Fruit fly (Drosophila melanogaster) whole organism, embryonic: Measurements from ENCODE around the gene Dpy-30L1.

Experiments
- Aef1 ChIP-seq: fragments of 200-800 bp; sonication (Bioruptor generic); IDR thresholded peaks from 3 replicates; pipeline ENCODE4 v1.3.6; 2022; ENCODE audit warnings: missing biosample characterization, missing genetic modification characterization
- Asciz ChIP-seq: fragments of 200-800 bp; sonication (Bioruptor generic); optimal IDR thresholded peaks from 2 replicates; lab custom pipeline; 2017; ENCODE audit warnings: missing biosample characterization, mild to moderate bottlenecking, missing genetic modification characterization, missing genetic modification reagents
- Awh ChIP-seq: fragments of 200-800 bp; sonication (Bioruptor generic); IDR thresholded peaks from 2 replicates; pipeline ENCODE4, ENCODE4 v1.3.6; 2022; ENCODE audit warnings: missing biosample characterization, missing genetic modification characterization
- Bteb2 ChIP-seq: fragments of 200-800 bp; sonication (Bioruptor generic); optimal IDR thresholded peaks from 2 replicates; lab custom pipeline; 2016; ENCODE audit warnings: missing biosample characterization, missing genetic modification characterization
- CG10267 ChIP-seq: fragments of 200-800 bp; sonication (Bioruptor generic); optimal IDR thresholded peaks from 2 replicates; lab custom pipeline; 2018; ENCODE audit warnings: missing biosample characterization, mild to moderate bottlenecking, missing genetic modification characterization, moderate library complexity
- CG10366 ChIP-seq: fragments of 200-800 bp; sonication (Bioruptor generic); IDR thresholded peaks from 2 replicates; pipeline ENCODE4 v1.3.6; 2022; ENCODE audit warnings: missing biosample characterization, missing genetic modification characterization
- CG11085 ChIP-seq: fragments of 200-800 bp; sonication (Bioruptor generic); IDR thresholded peaks from 2 replicates; pipeline ENCODE4 v1.3.6; 2022; ENCODE audit warnings: missing biosample characterization, missing genetic modification characterization
- CG12659 ChIP-seq: fragments of 200-800 bp; sonication (Bioruptor generic); optimal IDR thresholded peaks from 3 replicates; lab custom pipeline; 2017; ENCODE audit warnings: mild to moderate bottlenecking, missing biosample characterization, missing genetic modification reagents, missing genetic modification characterization
- CG13287 ChIP-seq: fragments of 200-800 bp; sonication (Bioruptor generic); IDR thresholded peaks from 2 replicates; pipeline ENCODE4 v1.3.6; 2022; ENCODE audit warnings: missing biosample characterization, missing genetic modification characterization; ENCODE audit not compliant: partially characterized antibody
- CG16815 ChIP-seq: fragments of 200-800 bp; sonication (Bioruptor generic); optimal IDR thresholded peaks from 3 replicates; lab custom pipeline; 2017; ENCODE audit warnings: missing biosample characterization, mild to moderate bottlenecking, missing genetic modification characterization
- CG18764 ChIP-seq: fragments of 200-800 bp; sonication (Bioruptor generic); optimal IDR thresholded peaks from 3 replicates; lab custom pipeline; 2016; ENCODE audit warnings: missing biosample characterization, missing genetic modification characterization
- CG2120 ChIP-seq: fragments of 200-800 bp; sonication (Bioruptor generic); optimal IDR thresholded peaks from 3 replicates; lab custom pipeline; 2016; ENCODE audit warnings: missing biosample characterization, missing genetic modification characterization
- CG2202 ChIP-seq: fragments of 200-800 bp; sonication (Bioruptor generic); optimal IDR thresholded peaks from 2 replicates; lab custom pipeline; 2018; ENCODE audit warnings: missing biosample characterization, mild to moderate bottlenecking, missing genetic modification characterization
- CG33213 ChIP-seq: fragments of 200-800 bp; sonication (Bioruptor generic); optimal IDR thresholded peaks from 3 replicates; lab custom pipeline; 2016; ENCODE audit warnings: missing biosample characterization, missing genetic modification characterization
- CG33557 ChIP-seq: fragments of 200-800 bp; sonication (Bioruptor generic); optimal IDR thresholded peaks from 2 replicates; lab custom pipeline; 2019; ENCODE audit warnings: missing biosample characterization, mild to moderate bottlenecking, missing genetic modification characterization, moderate library complexity
- CG3726 ChIP-seq: fragments of 200-800 bp; sonication (Bioruptor generic); IDR thresholded peaks from 3 replicates; pipeline ENCODE4, ENCODE4 v1.3.6; 2022; ENCODE audit warnings: missing biosample characterization, missing genetic modification characterization
- CG4282 ChIP-seq: fragments of 200-800 bp; sonication (Bioruptor generic); optimal IDR thresholded peaks from 2 replicates; lab custom pipeline; 2016; ENCODE audit warnings: missing biosample characterization, missing genetic modification characterization
- CG4854 ChIP-seq: fragments of 200-800 bp; sonication (Bioruptor generic); optimal IDR thresholded peaks from 2 replicates; lab custom pipeline; 2016; ENCODE audit warnings: missing biosample characterization, missing genetic modification characterization, inconsistent platforms
- CG5245 ChIP-seq: fragments of 200-800 bp; sonication (Bioruptor generic); optimal IDR thresholded peaks from 3 replicates; lab custom pipeline; 2016; ENCODE audit warnings: missing biosample characterization, missing genetic modification characterization
- CG8290 ChIP-seq, 3 experiments: fragments of 200-800 bp; sonication (Bioruptor generic); optimal IDR thresholded peaks; 2 replicates each; lab custom pipeline; 2016 to 2019; ENCODE audit warnings: missing biosample characterization in 3 of 3, missing genetic modification characterization in 3 of 3, mild to moderate bottlenecking in 2 of 3, moderate library complexity in 1 of 3
- CG9817 ChIP-seq: fragments of 200-800 bp; sonication (Bioruptor generic); optimal IDR thresholded peaks from 2 replicates; lab custom pipeline; 2018; ENCODE audit warnings: missing biosample characterization, mild to moderate bottlenecking, missing genetic modification characterization, moderate library complexity
- Dfd ChIP-seq, 2 experiments: fragments of >200 bp; optimal IDR thresholded peaks; 2 replicates each; lab custom pipeline; 2017; ENCODE audit warnings: missing biosample characterization in 2 of 2, missing genetic modification characterization in 2 of 2
- E2f1 ChIP-seq: fragments of 200-800 bp; sonication (Bioruptor generic); IDR thresholded peaks from 2 replicates; pipeline ENCODE4 v1.3.6; 2022; ENCODE audit warnings: missing biosample characterization, missing genetic modification characterization
- HLH4C ChIP-seq: fragments of 200-800 bp; sonication (Bioruptor generic); IDR thresholded peaks from 3 replicates; pipeline ENCODE4 v1.3.6; 2022; ENCODE audit warnings: missing biosample characterization, missing genetic modification characterization; ENCODE audit not compliant: partially characterized antibody
- Hmr ChIP-seq: fragments of 200-800 bp; sonication (Bioruptor generic); optimal IDR thresholded peaks from 3 replicates; lab custom pipeline; 2017; ENCODE audit warnings: mild to moderate bottlenecking, missing biosample characterization, missing genetic modification reagents, missing genetic modification characterization
- Mad ChIP-seq: fragments of 200-800 bp; sonication (Bioruptor generic); optimal IDR thresholded peaks from 2 replicates; lab custom pipeline; 2016; ENCODE audit warnings: missing biosample characterization, missing genetic modification characterization
- Mes4 ChIP-seq: fragments of 200-800 bp; sonication (Bioruptor generic); optimal IDR thresholded peaks from 2 replicates; lab custom pipeline; 2016; ENCODE audit warnings: missing biosample characterization, missing genetic modification characterization
- Oaz ChIP-seq: fragments of 200-800 bp; sonication (Bioruptor generic); IDR thresholded peaks from 2 replicates; pipeline ENCODE4 v1.3.6; 2022; ENCODE audit warnings: missing biosample characterization, missing genetic modification characterization
- Usf ChIP-seq: fragments of 200-800 bp; sonication (Bioruptor generic); optimal IDR thresholded peaks from 2 replicates; lab custom pipeline; 2017; ENCODE audit warnings: missing genotype, missing biosample characterization, missing genetic modification characterization
- ac ChIP-seq: fragments of 200-800 bp; sonication (Bioruptor generic); optimal IDR thresholded peaks from 3 replicates; lab custom pipeline; 2017; ENCODE audit warnings: missing biosample characterization, mild to moderate bottlenecking, missing genetic modification characterization
- cato ChIP-seq: fragments of 200-800 bp; sonication (Bioruptor generic); optimal IDR thresholded peaks from 2 replicates; lab custom pipeline; 2016; ENCODE audit warnings: missing biosample characterization, missing genetic modification characterization, borderline replicate concordance
- chinmo ChIP-seq: fragments of 200-800 bp; sonication (Bioruptor generic); IDR thresholded peaks from 4 replicates; pipeline ENCODE4 v1.3.6; 2022; ENCODE audit warnings: missing biosample characterization, missing genetic modification characterization; ENCODE audit not compliant: partially characterized antibody
- chm ChIP-seq: fragments of 200-800 bp; sonication (Bioruptor generic); IDR thresholded peaks from 2 replicates; pipeline ENCODE4 v1.3.6; 2022; ENCODE audit warnings: missing biosample characterization, missing genetic modification characterization
- danr ChIP-seq: fragments of 200-800 bp; sonication (Bioruptor generic); IDR thresholded peaks from 2 replicates; pipeline ENCODE4 v1.3.6; 2022; ENCODE audit warnings: missing biosample characterization, missing genetic modification characterization
- dimm ChIP-seq: fragments of 200-800 bp; sonication (Bioruptor generic); IDR thresholded peaks from 2 replicates; pipeline ENCODE4 v1.3.6; 2022; ENCODE audit warnings: missing biosample characterization, missing genetic modification characterization
- dm ChIP-seq: fragments of 200-800 bp; sonication (Bioruptor generic); optimal IDR thresholded peaks from 3 replicates; lab custom pipeline; 2016; ENCODE audit warnings: missing biosample characterization, missing genetic modification characterization
- dmrt99B ChIP-seq: fragments of 200-800 bp; sonication (Bioruptor generic); optimal IDR thresholded peaks from 2 replicates; lab custom pipeline; 2018; ENCODE audit warnings: missing biosample characterization, mild to moderate bottlenecking, missing genetic modification characterization, moderate library complexity
- ems ChIP-seq: fragments of 200-800 bp; sonication (Bioruptor generic); optimal IDR thresholded peaks from 3 replicates; lab custom pipeline; 2016; ENCODE audit warnings: missing biosample characterization, missing genetic modification characterization
- fd3F ChIP-seq: fragments of 200-800 bp; sonication (Bioruptor generic); optimal IDR thresholded peaks from 2 replicates; lab custom pipeline; 2018; ENCODE audit warnings: missing biosample characterization, mild to moderate bottlenecking, missing genetic modification characterization, moderate library complexity
- fd64A ChIP-seq: fragments of 200-800 bp; sonication (Bioruptor generic); optimal IDR thresholded peaks from 3 replicates; lab custom pipeline; 2018; ENCODE audit warnings: missing biosample characterization, mild to moderate bottlenecking, missing genetic modification characterization
- fru ChIP-seq: fragments of >200 bp; optimal IDR thresholded peaks from 2 replicates; lab custom pipeline; 2017
- ftz-f1 ChIP-seq: fragments of 200-800 bp; sonication (Bioruptor generic); optimal IDR thresholded peaks from 2 replicates; lab custom pipeline; 2016; ENCODE audit warnings: missing biosample characterization, missing genetic modification characterization
- jigr1 ChIP-seq: fragments of 200-800 bp; sonication (Bioruptor generic); IDR thresholded peaks from 3 replicates; pipeline ENCODE4 v1.3.6; 2022; ENCODE audit warnings: missing biosample characterization, missing genetic modification characterization
- knrl ChIP-seq: fragments of 200-800 bp; sonication (Bioruptor generic); IDR thresholded peaks from 3 replicates; pipeline ENCODE4 v1.3.6; 2022; ENCODE audit warnings: missing biosample characterization, missing genetic modification characterization; ENCODE audit not compliant: partially characterized antibody
- pho ChIP-seq: fragments of 200-800 bp; sonication (Bioruptor generic); optimal IDR thresholded peaks from 2 replicates; lab custom pipeline; 2016; ENCODE audit warnings: missing biosample characterization, missing genetic modification characterization
- pnt ChIP-seq: fragments of 200-800 bp; sonication (Bioruptor generic); optimal IDR thresholded peaks from 3 replicates; lab custom pipeline; 2016; ENCODE audit warnings: missing biosample characterization, missing genetic modification characterization
- psq ChIP-seq: fragments of 200-800 bp; sonication (Bioruptor generic); optimal IDR thresholded peaks from 2 replicates; lab custom pipeline; 2017; ENCODE audit warnings: missing biosample characterization, missing genetic modification characterization
- slp2 ChIP-seq: fragments of 200-800 bp; sonication (Bioruptor generic); optimal IDR thresholded peaks from 2 replicates; lab custom pipeline; 2016; ENCODE audit warnings: missing biosample characterization, missing genetic modification characterization
- wdn ChIP-seq: fragments of 200-800 bp; sonication (Bioruptor generic); IDR thresholded peaks from 2 replicates; pipeline ENCODE4 v1.3.6; 2022; ENCODE audit warnings: missing biosample characterization, missing genetic modification characterization

Gene Dpy-30L1

dm6 chr2L:10736993-10737756 is 4.7 kb downstream of the Dpy-30L1 start, which contains the start of the genes Vha16-5 and CG12299 (continued):
- peak; percentile 57 for TF ChIP-seq CG10267 (tag; lab: Kevin White, UChicago)
- peak; percentile 69 for TF ChIP-seq CG11085
- peak; percentile 51 for TF ChIP-seq CG2202 (tag; lab: Kevin White, UChicago)
- peak; percentile 76 for TF ChIP-seq CG16815 (GFP tag; lab: Kevin White, UChicago)
- TF ChIP-seq pho (GFP tag; lab: Kevin White, UChicago): peak; percentile 92
- peak; percentile 87; the same call in 3 of the 4 replicates for TF ChIP-seq chinmo (GFP tag; lab: Robert Waterston, UW)
- peak; percentile 92 for TF ChIP-seq CG33213 (GFP tag; lab: Kevin White, UChicago)
- TF ChIP-seq wdn (GFP tag; lab: Robert Waterston, UW): peak; percentile 70
- no peak for TF ChIP-seq CG33557 (GFP tag; lab: Kevin White, UChicago)
- peak; percentile 88 for TF ChIP-seq knrl (GFP tag; lab: Robert Waterston, UW)
- TF ChIP-seq Dfd (GFP tag; optimal IDR thresholded peaks at IDR 0.05; lab: Kevin White, UChicago): no peak
- TF ChIP-seq chm (GFP tag; lab: Robert Waterston, UW): peak; percentile 97
- no peak for TF ChIP-seq Asciz (GFP tag; lab: Kevin White, UChicago)
- TF ChIP-seq CG4282 (GFP tag; lab: Kevin White, UChicago): peak; percentile 93
- TF ChIP-seq fru: no peak
- TF ChIP-seq Hmr (GFP tag; lab: Kevin White, UChicago): no peak
- peak; percentile 72 for TF ChIP-seq CG12659
- TF ChIP-seq Mes4 (GFP tag; lab: Kevin White, UChicago): peak; percentile 67
- peak; percentile 32 for TF ChIP-seq fd3F
- peak; percentile 45 for TF ChIP-seq Usf (GFP tag; lab: Kevin White, UChicago)
- TF ChIP-seq CG3726 (GFP tag; lab: Robert Waterston, UW): peak; percentile 63; the same call in 2 of the 3 replicates
- peak; percentile 85 for TF ChIP-seq Bteb2
- TF ChIP-seq danr (GFP tag; lab: Robert Waterston, UW): 0 out of 2 replicates have a peak, but pooled peaks have one; percentile 9
- peak; percentile 64 for TF ChIP-seq cato (GFP tag; lab: Kevin White, UChicago)
- no peak for TF ChIP-seq fd64A
- peak; percentile 65 for TF ChIP-seq CG4854 (GFP tag; lab: Kevin White, UChicago)
- peak; percentile 79 for TF ChIP-seq pnt (GFP tag; lab: Kevin White, UChicago)
- TF ChIP-seq ftz-f1 (GFP tag; lab: Kevin White, UChicago): peak; percentile 68
- peak; percentile 78 for TF ChIP-seq slp2 (GFP tag; lab: Kevin White, UChicago)
- peak; percentile 87 for TF ChIP-seq Mad
- peak; percentile 88 for TF ChIP-seq CG13287 (GFP tag; lab: Robert Waterston, UW)
- TF ChIP-seq ems (GFP tag; lab: Kevin White, UChicago): peak; percentile 87
- no peak for TF ChIP-seq ac (GFP tag; lab: Kevin White, UChicago)
- no peak for TF ChIP-seq CG8290 (GFP tag; optimal IDR thresholded peaks at IDR 0.05; lab: Kevin White, UChicago)
- no peak for TF ChIP-seq CG8290 (tag; optimal IDR thresholded peaks at IDR 0.05; lab: Kevin White, UChicago)
- TF ChIP-seq CG18764 (GFP tag; lab: Kevin White, UChicago): peak; percentile 99
- TF ChIP-seq dimm (GFP tag; lab: Robert Waterston, UW): peak; percentile 64
- peak; percentile 93 for TF ChIP-seq CG2120
- peak; percentile 85 for TF ChIP-seq HLH4C (GFP tag; lab: Robert Waterston, UW)
- peak; percentile 64 for TF ChIP-seq Awh (GFP tag; lab: Robert Waterston, UW)
- TF ChIP-seq dmrt99B: no peak
- TF ChIP-seq CG9817 (tag; lab: Kevin White, UChicago): peak; percentile 72
- TF ChIP-seq dm: peak; percentile 79
- peak; percentile 68 for TF ChIP-seq psq
- TF ChIP-seq Aef1 (GFP tag; lab: Robert Waterston, UW): peak; percentile 92
- peak; percentile 88 for TF ChIP-seq CG5245 (GFP tag; lab: Kevin White, UChicago)
- TF ChIP-seq E2f1 (GFP tag; lab: Robert Waterston, UW): peak; percentile 87
- peak; percentile 78 for TF ChIP-seq Oaz (GFP tag; lab: Robert Waterston, UW)
- TF ChIP-seq jigr1 (GFP tag; lab: Robert Waterston, UW): no peak
- TF ChIP-seq CG10366 (GFP tag; lab: Robert Waterston, UW): peak; percentile 95
